Fruit fly (Drosophila melanogaster) whole organism, embryonic: Measurements from ENCODE around the gene CG4577.

Experiments used
- Ada2b ChIP-seq: fragments of 200-800 bp; sonication (Bioruptor generic); IDR thresholded peaks from 2 replicates; pipeline ENCODE4 v1.3.6; 2022; ENCODE audit warnings: missing biosample characterization, missing genetic modification characterization
- BEAF-32 ChIP-seq: fragments of 200-800 bp; sonication (Bioruptor generic); optimal IDR thresholded peaks from 3 replicates; lab custom pipeline; 2017; ENCODE audit warnings: missing biosample characterization, missing genetic modification characterization, mild to moderate bottlenecking, moderate library complexity, missing genetic modification reagents
- CG10147 ChIP-seq: fragments of 200-800 bp; sonication (Bioruptor generic); optimal IDR thresholded peaks from 2 replicates; lab custom pipeline; 2019; ENCODE audit warnings: missing biosample characterization, mild to moderate bottlenecking, missing genetic modification characterization, moderate library complexity
- CG10543 ChIP-seq: fragments of 200-800 bp; sonication (Bioruptor generic); optimal IDR thresholded peaks from 3 replicates; lab custom pipeline; 2017; ENCODE audit warnings: missing biosample characterization, mild to moderate bottlenecking, missing genetic modification characterization, moderate library complexity
- CG11398 ChIP-seq: fragments of 200-800 bp; sonication (Bioruptor generic); optimal IDR thresholded peaks from 2 replicates; lab custom pipeline; 2016; ENCODE audit warnings: missing biosample characterization, missing genetic modification characterization
- CG11696 ChIP-seq: fragments of 200-800 bp; sonication (Bioruptor generic); IDR thresholded peaks from 2 replicates; pipeline ENCODE4 v1.3.6; 2022; ENCODE audit warnings: missing biosample characterization, missing genetic modification characterization
- CG12071 ChIP-seq: fragments of 200-800 bp; sonication (Bioruptor generic); optimal IDR thresholded peaks from 3 replicates; lab custom pipeline; 2018; ENCODE audit warnings: missing biosample characterization, mild to moderate bottlenecking, missing genetic modification characterization
- CG1233 ChIP-seq: fragments of 200-800 bp; sonication (Bioruptor generic); optimal IDR thresholded peaks from 4 replicates; lab custom pipeline; 2018; ENCODE audit warnings: missing biosample characterization, mild to moderate bottlenecking, missing genetic modification characterization
- CG13296 ChIP-seq: fragments of 200-800 bp; sonication (Bioruptor generic); optimal IDR thresholded peaks from 3 replicates; lab custom pipeline; 2018; ENCODE audit warnings: missing biosample characterization, mild to moderate bottlenecking, missing genetic modification characterization
- CG13624 ChIP-seq: fragments of 200-800 bp; sonication (Bioruptor generic); optimal IDR thresholded peaks from 2 replicates; lab custom pipeline; 2016; ENCODE audit warnings: missing biosample characterization, missing genetic modification characterization
- CG14667 ChIP-seq: fragments of 200-800 bp; sonication (Bioruptor generic); IDR thresholded peaks from 2 replicates; pipeline ENCODE4 v1.3.6; 2022; ENCODE audit warnings: missing biosample characterization, missing genetic modification characterization
- CG14965 ChIP-seq: fragments of 200-800 bp; sonication (Bioruptor generic); optimal IDR thresholded peaks from 2 replicates; lab custom pipeline; 2016; ENCODE audit warnings: missing biosample characterization, missing genetic modification characterization, borderline replicate concordance
- CG1603 ChIP-seq: fragments of 200-800 bp; sonication (Bioruptor generic); optimal IDR thresholded peaks from 2 replicates; lab custom pipeline; 2019; ENCODE audit warnings: missing biosample characterization, mild to moderate bottlenecking, missing genetic modification characterization, moderate library complexity
- CG17328 ChIP-seq: fragments of 200-800 bp; sonication (Bioruptor generic); IDR thresholded peaks from 2 replicates; pipeline ENCODE4 v1.3.6; 2022; ENCODE audit warnings: missing biosample characterization, missing genetic modification characterization
- CG17802 ChIP-seq: fragments of 200-800 bp; sonication (Bioruptor generic); optimal IDR thresholded peaks from 2 replicates; lab custom pipeline; 2018; ENCODE audit warnings: missing biosample characterization, mild to moderate bottlenecking, missing genetic modification characterization, moderate library complexity
- CG18011 ChIP-seq: fragments of 200-800 bp; sonication (Bioruptor generic); optimal IDR thresholded peaks from 2 replicates; lab custom pipeline; 2017; ENCODE audit warnings: missing biosample characterization, missing genetic modification characterization, mild to moderate bottlenecking, moderate library complexity, missing genotype
- CG30020 ChIP-seq: fragments of 200-800 bp; optimal IDR thresholded peaks from 2 replicates; lab custom pipeline; 2019; ENCODE audit warnings: missing biosample characterization, mild to moderate bottlenecking, missing genetic modification characterization, moderate library complexity
- CG3407 ChIP-seq: fragments of 200-800 bp; sonication (Bioruptor generic); optimal IDR thresholded peaks from 2 replicates; lab custom pipeline; 2018; ENCODE audit warnings: missing biosample characterization, mild to moderate bottlenecking, missing genetic modification characterization
- CG4617 ChIP-seq: fragments of 200-800 bp; sonication (Bioruptor generic); optimal IDR thresholded peaks from 3 replicates; lab custom pipeline; 2016; ENCODE audit warnings: missing biosample characterization, missing genetic modification characterization, borderline replicate concordance
- CG5953 ChIP-seq: fragments of 200-800 bp; sonication (Bioruptor generic); IDR thresholded peaks from 2 replicates; pipeline ENCODE4 v1.3.6; 2022; ENCODE audit warnings: missing biosample characterization, missing genetic modification characterization
- CG7357 ChIP-seq: fragments of 200-800 bp; sonication (Bioruptor generic); IDR thresholded peaks from 3 replicates; pipeline ENCODE4 v1.3.6; 2022; ENCODE audit warnings: missing biosample characterization, missing genetic modification characterization
- CHES-1-like ChIP-seq: fragments of 200-800 bp; sonication (Bioruptor generic); optimal IDR thresholded peaks from 2 replicates; lab custom pipeline; 2016; ENCODE audit warnings: missing biosample characterization, missing genetic modification characterization
- Fer2 ChIP-seq: fragments of 200-800 bp; sonication (Bioruptor generic); optimal IDR thresholded peaks from 2 replicates; lab custom pipeline; 2018; ENCODE audit warnings: missing biosample characterization, mild to moderate bottlenecking, missing genetic modification characterization, moderate library complexity
- GATAe ChIP-seq: fragments of 200-800 bp; sonication (Bioruptor generic); conservative IDR thresholded peaks from 2 replicates; pipeline ENCODE4 v1.3.6; 2022; ENCODE audit warnings: missing biosample characterization, missing genetic modification characterization
- H15 ChIP-seq: fragments of 200-800 bp; sonication (Bioruptor generic); IDR thresholded peaks from 3 replicates; pipeline ENCODE4 v1.3.6; 2022; ENCODE audit warnings: missing biosample characterization, missing genetic modification characterization
- Hr3 ChIP-seq: fragments of 200-800 bp; sonication (Bioruptor generic); optimal IDR thresholded peaks from 3 replicates; lab custom pipeline; 2016; ENCODE audit warnings: missing biosample characterization, missing genetic modification characterization
- Hr51 ChIP-seq, 2 experiments: fragments of 200-800 bp; sonication (Bioruptor generic); optimal IDR thresholded peaks; 2 replicates in 1 of 2; 3 replicates in 1 of 2; lab custom pipeline; 2016 to 2018; ENCODE audit warnings: missing biosample characterization in 2 of 2, missing genetic modification characterization in 2 of 2, mild to moderate bottlenecking in 1 of 2, moderate library complexity in 1 of 2
- Hsf ChIP-seq: fragments of 200-800 bp; sonication (Bioruptor generic); optimal IDR thresholded peaks from 3 replicates; lab custom pipeline; 2016; ENCODE audit warnings: missing biosample characterization, missing genetic modification characterization
- Meics ChIP-seq: fragments of 200-800 bp; sonication (Bioruptor generic); optimal IDR thresholded peaks from 2 replicates; lab custom pipeline; 2017; ENCODE audit warnings: missing biosample characterization, mild to moderate bottlenecking, missing genetic modification characterization
- NK7.1 ChIP-seq: fragments of 200-800 bp; sonication (Bioruptor generic); optimal IDR thresholded peaks from 3 replicates; lab custom pipeline; 2016; ENCODE audit warnings: missing biosample characterization, missing genetic modification characterization
- Ravus ChIP-seq: fragments of 200-800 bp; sonication (Bioruptor generic); IDR thresholded peaks from 2 replicates; pipeline ENCODE4 v1.3.6; 2022; ENCODE audit warnings: missing biosample characterization, missing genetic modification characterization
- YL-1 ChIP-seq: fragments of 200-800 bp; sonication (Bioruptor generic); optimal IDR thresholded peaks from 3 replicates; lab custom pipeline; 2017; ENCODE audit warnings: missing biosample characterization, mild to moderate bottlenecking, missing genetic modification characterization
- abd-A ChIP-seq: fragments of 200-800 bp; sonication (Bioruptor generic); optimal IDR thresholded peaks from 3 replicates; lab custom pipeline; 2019; ENCODE audit warnings: missing biosample characterization, mild to moderate bottlenecking, missing genetic modification characterization, moderate library complexity
- aop ChIP-seq: fragments of 200-800 bp; sonication (Bioruptor generic); IDR thresholded peaks from 2 replicates; pipeline ENCODE4 v1.3.6; 2022; ENCODE audit warnings: missing biosample characterization, missing genetic modification characterization
- ara ChIP-seq: fragments of 200-800 bp; sonication (Bioruptor generic); IDR thresholded peaks from 2 replicates; pipeline ENCODE4 v1.3.6; 2022; ENCODE audit warnings: missing biosample characterization, missing genetic modification characterization
- ase ChIP-seq: fragments of 200-800 bp; sonication (Bioruptor generic); IDR thresholded peaks from 3 replicates; pipeline ENCODE4 v1.3.6; 2022; ENCODE audit warnings: missing biosample characterization, missing genetic modification characterization
- br ChIP-seq: fragments of >200 bp; optimal IDR thresholded peaks from 2 replicates; lab custom pipeline; 2017
- btn ChIP-seq: fragments of 200-800 bp; sonication (Bioruptor generic); optimal IDR thresholded peaks from 2 replicates; lab custom pipeline; 2016; ENCODE audit warnings: missing biosample characterization, missing genetic modification characterization
- cwo ChIP-seq: fragments of 200-800 bp; sonication (Bioruptor generic); optimal IDR thresholded peaks from 3 replicates; lab custom pipeline; 2017; ENCODE audit warnings: missing biosample characterization, missing genetic modification characterization, mild to moderate bottlenecking, moderate library complexity, missing genetic modification reagents
- dan ChIP-seq: fragments of 200-800 bp; sonication (Bioruptor generic); IDR thresholded peaks from 2 replicates; pipeline ENCODE4 v1.3.6; 2022; ENCODE audit warnings: missing biosample characterization, missing genetic modification characterization
- eve ChIP-seq, 2 experiments: fragments of >200 bp; optimal IDR thresholded peaks; 2 replicates each; lab custom pipeline; 2017; ENCODE audit warnings: missing biosample characterization in 2 of 2, missing genetic modification characterization in 2 of 2
- fru ChIP-seq: fragments of >200 bp; optimal IDR thresholded peaks from 2 replicates; lab custom pipeline; 2017
- gcm ChIP-seq: fragments of 200-800 bp; sonication (Bioruptor generic); optimal IDR thresholded peaks from 2 replicates; lab custom pipeline; 2019; ENCODE audit warnings: missing biosample characterization, mild to moderate bottlenecking, missing genetic modification characterization, moderate library complexity
- h ChIP-seq: fragments of >200 bp; optimal IDR thresholded peaks from 2 replicates; lab custom pipeline; 2017
- luna ChIP-seq: fragments of 200-800 bp; sonication (Bioruptor generic); optimal IDR thresholded peaks from 2 replicates; lab custom pipeline; 2016; ENCODE audit warnings: missing biosample characterization, missing genetic modification characterization
- mirr ChIP-seq: fragments of 200-800 bp; sonication (Bioruptor generic); optimal IDR thresholded peaks from 3 replicates; lab custom pipeline; 2018; ENCODE audit warnings: missing biosample characterization, mild to moderate bottlenecking, missing genetic modification characterization
- pnt ChIP-seq: fragments of 200-800 bp; sonication (Bioruptor generic); optimal IDR thresholded peaks from 3 replicates; lab custom pipeline; 2016; ENCODE audit warnings: missing biosample characterization, missing genetic modification characterization
- prd ChIP-seq, 3 experiments: fragments of >200 bp in 2 of 3; fragments of 200-800 bp in 1 of 3; sonication (Bioruptor generic) in 1 of 3; optimal IDR thresholded peaks in 2 of 3; IDR thresholded peaks in 1 of 3; 2 replicates in 2 of 3; 3 replicates in 1 of 3; pipeline versions ENCODE4 v1.3.6 to Lab custom; 2017 to 2022; ENCODE audit warnings: missing biosample characterization in 1 of 3, missing genetic modification characterization in 1 of 3
- sc ChIP-seq, 3 experiments: fragments of >200 bp in 2 of 3; fragments of 200-800 bp in 1 of 3; sonication (Bioruptor generic) in 1 of 3; optimal IDR thresholded peaks; 2 replicates in 2 of 3; 3 replicates in 1 of 3; lab custom pipeline; 2017; ENCODE audit warnings: mild to moderate bottlenecking in 1 of 3, missing biosample characterization in 1 of 3, missing genetic modification characterization in 1 of 3, missing genetic modification reagents in 1 of 3
- slp2 ChIP-seq: fragments of 200-800 bp; sonication (Bioruptor generic); optimal IDR thresholded peaks from 2 replicates; lab custom pipeline; 2016; ENCODE audit warnings: missing biosample characterization, missing genetic modification characterization
- so ChIP-seq: fragments of 200-800 bp; sonication (Bioruptor generic); IDR thresholded peaks from 3 replicates; pipeline ENCODE4 v1.3.6; 2022; ENCODE audit warnings: missing biosample characterization, missing genetic modification characterization
- tx ChIP-seq: fragments of 200-800 bp; sonication (Bioruptor generic); optimal IDR thresholded peaks from 2 replicates; lab custom pipeline; 2016; ENCODE audit warnings: missing biosample characterization, missing genetic modification characterization

The CG4577 gene

dm6 chr2L:1094724-1095123 lies 39.8 kb upstream of the CG4577 start (continued):
- TF ChIP-seq CG30020 (tag; lab: Kevin White, UChicago), result no peak
- no peak for TF ChIP-seq CG14965 (GFP tag; lab: Kevin White, UChicago)
- no peak for TF ChIP-seq pnt (GFP tag; lab: Kevin White, UChicago)
- no peak for TF ChIP-seq slp2 (GFP tag; lab: Kevin White, UChicago)
- no peak for TF ChIP-seq CG13624
- no peak for TF ChIP-seq luna (GFP tag; lab: Kevin White, UChicago)
- peak; percentile 74 for TF ChIP-seq CG10543 (GFP tag; lab: Kevin White, UChicago)
- TF ChIP-seq abd-A, result no peak
- TF ChIP-seq tx, result no peak
- no peak for TF ChIP-seq CG7357
- peak; percentile 49 for TF ChIP-seq CG12071 (GFP tag; lab: Kevin White, UChicago)
- TF ChIP-seq CG3407, result peak; percentile 78
- no peak for TF ChIP-seq NK7.1
- TF ChIP-seq Hr3, result no peak
- TF ChIP-seq CG10147 (GFP tag; lab: Kevin White, UChicago), result no peak
- no peak for TF ChIP-seq prd (optimal IDR thresholded peaks at IDR 0.05; lab: Kevin White, UChicago)
- TF ChIP-seq prd (GFP tag; IDR thresholded peaks at IDR 0.05; lab: Robert Waterston, UW), result no peak
- no peak for TF ChIP-seq Meics
- TF ChIP-seq br (lab: Kevin White, UChicago), result no peak
- TF ChIP-seq CG11696, result no peak
- TF ChIP-seq ase, result no peak
- TF ChIP-seq BEAF-32 (GFP tag; lab: Kevin White, UChicago), result no peak
- TF ChIP-seq CHES-1-like (GFP tag; lab: Kevin White, UChicago), result no peak
- no peak for TF ChIP-seq sc (optimal IDR thresholded peaks at IDR 0.05; lab: Kevin White, UChicago)
- TF ChIP-seq sc (GFP tag; optimal IDR thresholded peaks at IDR 0.05; lab: Kevin White, UChicago), result peak; percentile 50
- TF ChIP-seq eve (GFP tag; optimal IDR thresholded peaks at IDR 0.05; lab: Kevin White, UChicago), result no peak
- TF ChIP-seq h, result no peak
- peak; percentile 33 for TF ChIP-seq CG13296
- no peak for TF ChIP-seq Fer2 (tag; lab: Kevin White, UChicago)
- peak in 1 of 2 experiments; percentile 1 for TF ChIP-seq Hr51 (GFP tag; optimal IDR thresholded peaks at IDR 0.05; lab: Kevin White, UChicago)
- no peak for TF ChIP-seq ara
- TF ChIP-seq CG1233, result peak; percentile 12
- TF ChIP-seq aop (GFP tag; lab: Robert Waterston, UW), result no peak
- no peak for TF ChIP-seq CG14667 (GFP tag; lab: Robert Waterston, UW)
- TF ChIP-seq CG4617 (GFP tag; lab: Kevin White, UChicago), result no peak
- TF ChIP-seq YL-1 (GFP tag; lab: Kevin White, UChicago), result no peak
- TF ChIP-seq Hsf (GFP tag; lab: Kevin White, UChicago), result no peak
- TF ChIP-seq CG11398 (GFP tag; lab: Kevin White, UChicago), result no peak
- TF ChIP-seq CG17802 (tag; lab: Kevin White, UChicago), result no peak
- no peak for TF ChIP-seq btn (GFP tag; lab: Kevin White, UChicago)
- TF ChIP-seq CG18011, result no peak
- no peak for TF ChIP-seq GATAe (GFP tag; lab: Robert Waterston, UW)
- peak; percentile 55 for TF ChIP-seq CG1603 (tag; lab: Kevin White, UChicago)
- peak; percentile 40 for TF ChIP-seq cwo
- TF ChIP-seq CG17328, result no peak
- TF ChIP-seq CG5953, result peak; percentile 60; the same call in 1 of the 2 replicates
- TF ChIP-seq so (GFP tag; lab: Robert Waterston, UW), result no peak
- TF ChIP-seq fru (lab: Kevin White, UChicago), result no peak
- TF ChIP-seq H15 (GFP tag; lab: Robert Waterston, UW), result no peak
- no peak for TF ChIP-seq gcm (GFP tag; lab: Kevin White, UChicago)
- TF ChIP-seq Ada2b (GFP tag; lab: Robert Waterston, UW), result no peak
- TF ChIP-seq mirr (GFP tag; lab: Kevin White, UChicago), result no peak
- TF ChIP-seq dan (GFP tag; lab: Robert Waterston, UW), result no peak
- TF ChIP-seq Ravus (GFP tag; lab: Robert Waterston, UW), result no peak
